Fruit fly (Drosophila melanogaster) whole organism, wandering third instar larva: ENCODE measurements around the gene Mst36Fb.

Experiments used
- Abd-B ChIP-seq: fragments of >200 bp; optimal IDR thresholded peaks from 2 replicates; lab custom pipeline; 2017; ENCODE audit warnings: missing biosample characterization, missing genetic modification characterization
- CG32264 ChIP-seq: fragments of 200-800 bp; sonication (Bioruptor generic); optimal IDR thresholded peaks from 2 replicates; lab custom pipeline; 2016; ENCODE audit warnings: missing biosample characterization, missing genetic modification characterization
- CG9705 ChIP-seq: fragments of 200-800 bp; sonication (Bioruptor generic); optimal IDR thresholded peaks from 2 replicates; lab custom pipeline; 2018; ENCODE audit warnings: missing biosample characterization, mild to moderate bottlenecking, missing genetic modification characterization
- CrebA ChIP-seq: fragments of 200-800 bp; sonication (Bioruptor generic); optimal IDR thresholded peaks from 2 replicates; lab custom pipeline; 2016; ENCODE audit warnings: missing biosample characterization, mild to moderate bottlenecking, missing genetic modification characterization, borderline replicate concordance
- Dfd ChIP-seq: fragments of >200 bp; optimal IDR thresholded peaks from 2 replicates; lab custom pipeline; 2017; ENCODE audit warnings: missing biosample characterization, missing genetic modification characterization
- Dif ChIP-seq: fragments of 200-275, 200-300 bp; sonication (Bioruptor generic); optimal IDR thresholded peaks from 2 replicates; lab custom pipeline; 2018; ENCODE audit warnings: missing biosample characterization, missing genetic modification characterization; ENCODE audit not compliant: partially characterized antibody
- GATAd ChIP-seq: sonication (Bioruptor generic); optimal IDR thresholded peaks from 2 replicates; lab custom pipeline; 2016; ENCODE audit warnings: missing biosample characterization, missing genetic modification characterization
- HLH106 ChIP-seq: fragments of 200-800 bp; optimal IDR thresholded peaks from 3 replicates; lab custom pipeline; 2019; ENCODE audit warnings: missing biosample characterization, mild to moderate bottlenecking, missing genetic modification characterization, moderate library complexity
- Hnf4 ChIP-seq: fragments of 200-800 bp; sonication (Bioruptor generic); optimal IDR thresholded peaks from 2 replicates; lab custom pipeline; 2016; ENCODE audit warnings: missing biosample characterization, mild to moderate bottlenecking, missing genetic modification characterization
- Hr78 ChIP-seq: fragments of >200 bp; optimal IDR thresholded peaks from 2 replicates; lab custom pipeline; 2017; ENCODE audit warnings: missing biosample characterization, missing genetic modification characterization
- Hr83 ChIP-seq: fragments of 200-300 bp; sonication (Bioruptor generic); optimal IDR thresholded peaks from 2 replicates; lab custom pipeline; 2016; ENCODE audit warnings: missing biosample characterization, mild to moderate bottlenecking, missing genetic modification characterization, moderate library complexity; ENCODE audit not compliant: poor library complexity, severe bottlenecking
- Jra ChIP-seq: sonication (Bioruptor generic); optimal IDR thresholded peaks from 2 replicates; lab custom pipeline; 2016; ENCODE audit warnings: missing biosample characterization, missing genetic modification characterization
- Mio ChIP-seq: sonication (Bioruptor generic); optimal IDR thresholded peaks from 2 replicates; lab custom pipeline; 2016; ENCODE audit warnings: missing biosample characterization, missing genetic modification characterization
- Myc ChIP-seq: fragments of >200 bp; optimal IDR thresholded peaks from 2 replicates; lab custom pipeline; 2017
- OdsH ChIP-seq: fragments of 200-800 bp; sonication (Bioruptor generic); optimal IDR thresholded peaks from 2 replicates; lab custom pipeline; 2016; ENCODE audit warnings: missing biosample characterization, mild to moderate bottlenecking, missing genetic modification characterization
- Rel ChIP-seq, 2 experiments: fragments of 200-800 bp; sonication (Bioruptor generic) in 1 of 2; optimal IDR thresholded peaks; 2 replicates in 1 of 2; 3 replicates in 1 of 2; lab custom pipeline; 2016 to 2019; ENCODE audit warnings: mild to moderate bottlenecking in 2 of 2, missing biosample characterization in 2 of 2, missing genetic modification characterization in 2 of 2, moderate library complexity in 1 of 2
- Sp1 ChIP-seq: fragments of 200-800 bp; sonication (Bioruptor generic); optimal IDR thresholded peaks from 3 replicates; lab custom pipeline; 2019; ENCODE audit warnings: missing biosample characterization, mild to moderate bottlenecking, missing genetic modification characterization, moderate library complexity
- Vsx2 ChIP-seq: fragments of 200-300, 225-300 bp; sonication (Bioruptor generic); optimal IDR thresholded peaks from 2 replicates; lab custom pipeline; 2018; ENCODE audit warnings: missing biosample characterization, missing genetic modification characterization; ENCODE audit not compliant: partially characterized antibody
- br ChIP-seq: fragments of 200-800 bp; sonication (Bioruptor generic); optimal IDR thresholded peaks from 2 replicates; lab custom pipeline; 2016; ENCODE audit warnings: missing biosample characterization, missing genetic modification characterization
- brk ChIP-seq: fragments of 200-800 bp; sonication (Bioruptor generic); optimal IDR thresholded peaks from 2 replicates; lab custom pipeline; 2016; ENCODE audit warnings: missing biosample characterization, mild to moderate bottlenecking, missing genetic modification characterization
- dl ChIP-seq, 2 experiments: fragments of 175-275, 200-275 bp in 1 of 2; fragments of 200-275 bp in 1 of 2; sonication (Bioruptor generic); optimal IDR thresholded peaks; lab custom pipeline; 2018; ENCODE audit warnings: mild to moderate bottlenecking in 2 of 2, missing biosample characterization in 2 of 2, missing genetic modification characterization in 2 of 2, moderate library complexity in 2 of 2; ENCODE audit not compliant: partially characterized antibody in 2 of 2, insufficient read depth in 1 of 2
- dsf ChIP-seq: sonication (Bioruptor generic); optimal IDR thresholded peaks from 2 replicates; lab custom pipeline; 2016; ENCODE audit warnings: missing biosample characterization, missing genetic modification characterization, borderline replicate concordance
- foxo ChIP-seq, 2 experiments: fragments of 200-800 bp; sonication (Bioruptor generic); optimal IDR thresholded peaks; 2 replicates in 1 of 2; 3 replicates in 1 of 2; lab custom pipeline; 2016 to 2017; ENCODE audit warnings: missing biosample characterization in 2 of 2, missing genetic modification characterization in 2 of 2
- fru ChIP-seq: fragments of 200-800 bp; sonication (Bioruptor generic); optimal IDR thresholded peaks from 3 replicates; lab custom pipeline; 2016; ENCODE audit warnings: missing biosample characterization, mild to moderate bottlenecking, missing genetic modification characterization
- h ChIP-seq: fragments of 200-800 bp; sonication (Bioruptor generic); optimal IDR thresholded peaks from 3 replicates; lab custom pipeline; 2016; ENCODE audit warnings: missing biosample characterization, mild to moderate bottlenecking, missing genetic modification characterization
- jim ChIP-seq: fragments of 175-275, 200-325 bp; sonication (Bioruptor generic); optimal IDR thresholded peaks from 2 replicates; lab custom pipeline; 2016; ENCODE audit warnings: missing biosample characterization, mild to moderate bottlenecking, missing genetic modification characterization
- lola ChIP-seq: fragments of >200 bp; optimal IDR thresholded peaks from 2 replicates; lab custom pipeline; 2017; ENCODE audit warnings: missing biosample characterization, missing genetic modification characterization
- psq ChIP-seq: fragments of 200-800 bp; sonication (Bioruptor generic); optimal IDR thresholded peaks from 3 replicates; lab custom pipeline; 2017; ENCODE audit warnings: missing biosample characterization, mild to moderate bottlenecking, missing genetic modification characterization, moderate library complexity
- rgr ChIP-seq: fragments of 200-800 bp; sonication (Bioruptor generic); optimal IDR thresholded peaks from 3 replicates; lab custom pipeline; 2016; ENCODE audit warnings: missing biosample characterization, mild to moderate bottlenecking, missing genetic modification characterization
- tai ChIP-seq: sonication (Bioruptor generic); optimal IDR thresholded peaks from 2 replicates; lab custom pipeline; 2016; ENCODE audit warnings: missing biosample characterization, missing genetic modification characterization
- usp ChIP-seq: fragments of >200 bp; optimal IDR thresholded peaks from 2 replicates; lab custom pipeline; 2017; ENCODE audit warnings: missing biosample characterization, missing genetic modification characterization
- woc ChIP-seq: sonication (Bioruptor generic); optimal IDR thresholded peaks from 2 replicates; lab custom pipeline; 2016; ENCODE audit warnings: missing biosample characterization, mild to moderate bottlenecking, missing genetic modification characterization

Mst36Fb gene

dm6 chr2L:18689376-18689775 lies 14.5 kb upstream of the Mst36Fb start, which contains the start of gene CG10336:
CG10336 (plus strand) TSS chr2L:18689528.
- TF ChIP-seq Rel (GFP tag; optimal IDR thresholded peaks at IDR 0.05; lab: Kevin White, UChicago) (no peak), Rel (tag; optimal IDR thresholded peaks at IDR 0.05; lab: Kevin White, UChicago) (peak; percentile 19), jim (GFP tag; lab: Kevin White, UChicago) (no peak), Hr78 (GFP tag; lab: Kevin White, UChicago) (no peak), Myc (lab: Kevin White, UChicago) (no peak), Vsx2 (no peak)
- TF ChIP-seq, all 38 proteins: peak for 1

dm6 chr2L:18688646-18689296 lies 13.9 kb upstream of the Mst36Fb start, which contains the start of gene msl-1:
msl-1 (minus strand) TSS chr2L:18688800.
- TF ChIP-seq Hr78 (GFP tag; lab: Kevin White, UChicago) = no peak
- TF ChIP-seq jim (GFP tag; lab: Kevin White, UChicago) = peak; percentile 56
- no peak for TF ChIP-seq CrebA (GFP tag; lab: Kevin White, UChicago)
- peak; percentile 3 for TF ChIP-seq Sp1 (GFP tag; lab: Kevin White, UChicago)
- peak; percentile 20 for TF ChIP-seq HLH106 (tag; lab: Kevin White, UChicago)
- peak; percentile 67 for TF ChIP-seq Myc (lab: Kevin White, UChicago)
- TF ChIP-seq Jra (GFP tag; lab: Kevin White, UChicago) = peak; percentile 10
- peak; percentile 20 for TF ChIP-seq CG9705 (GFP tag; lab: Kevin White, UChicago)
- no peak for TF ChIP-seq psq (GFP tag; lab: Kevin White, UChicago)
- peak in 1 of 2 experiments; percentile 56 for TF ChIP-seq foxo (GFP tag; optimal IDR thresholded peaks at IDR 0.05; lab: Kevin White, UChicago)
- TF ChIP-seq Hr83 = peak; percentile 85
- TF ChIP-seq woc = peak; percentile 92
- no peak for TF ChIP-seq Rel (GFP tag; optimal IDR thresholded peaks at IDR 0.05; lab: Kevin White, UChicago)
- peak; percentile 56 for TF ChIP-seq Rel (tag; optimal IDR thresholded peaks at IDR 0.05; lab: Kevin White, UChicago)

dm6 chr2L:18687827-18688226 lies 12.9 kb upstream of the Mst36Fb start:
- no peak for TF ChIP-seq rgr
- TF ChIP-seq fru = no peak
- no peak for TF ChIP-seq Jra (GFP tag; lab: Kevin White, UChicago)
- TF ChIP-seq Dif (GFP tag; lab: Kevin White, UChicago) = no peak
- TF ChIP-seq CG32264 (GFP tag; lab: Kevin White, UChicago) = no peak
- TF ChIP-seq HLH106 (tag; lab: Kevin White, UChicago) = no peak
- no peak for TF ChIP-seq Mio
- no peak for TF ChIP-seq tai

dm6 chr2L:18681903-18682302 lies 7.0 kb upstream of the Mst36Fb start, which contains the start of gene tos:
tos (minus strand) TSS chr2L:18682075.
- TF ChIP-seq Vsx2 = no peak
- TF ChIP-seq Myc (lab: Kevin White, UChicago) = peak; percentile 14
- no peak for TF ChIP-seq Rel (GFP tag; optimal IDR thresholded peaks at IDR 0.05; lab: Kevin White, UChicago)
- peak; percentile 7 for TF ChIP-seq Rel (tag; optimal IDR thresholded peaks at IDR 0.05; lab: Kevin White, UChicago)

dm6 chr2L:18677910-18678639 lies 3.2 kb upstream of the Mst36Fb start:
- peak; percentile 56 for TF ChIP-seq fru
- TF ChIP-seq tai = no peak
- TF ChIP-seq OdsH (GFP tag; lab: Kevin White, UChicago) = peak; percentile 62
- TF ChIP-seq usp (GFP tag; lab: Kevin White, UChicago) = no peak
- TF ChIP-seq CG9705 (GFP tag; lab: Kevin White, UChicago) = peak; percentile 44
- no peak for TF ChIP-seq CrebA (GFP tag; lab: Kevin White, UChicago)
- TF ChIP-seq Mio = no peak
- peak; percentile 70 for TF ChIP-seq Sp1 (GFP tag; lab: Kevin White, UChicago)
- peak; percentile 55 for TF ChIP-seq br
- peak; percentile 67 for TF ChIP-seq Hr83
- TF ChIP-seq dl (GFP tag; optimal IDR thresholded peaks at IDR 0.05; lab: Kevin White, UChicago; ENCODE audit: insufficient read depth in 1 of 2, partially characterized antibody in 2 of 2) = no peak
- TF ChIP-seq Jra (GFP tag; lab: Kevin White, UChicago) = peak; percentile 26
- no peak for TF ChIP-seq h (GFP tag; lab: Kevin White, UChicago)
- peak; percentile 23 for TF ChIP-seq Vsx2
- peak; percentile 68 for TF ChIP-seq rgr
- no peak for TF ChIP-seq Rel (GFP tag; optimal IDR thresholded peaks at IDR 0.05; lab: Kevin White, UChicago)
- TF ChIP-seq Rel (tag; optimal IDR thresholded peaks at IDR 0.05; lab: Kevin White, UChicago) = peak; percentile 51
- TF ChIP-seq CG32264 (GFP tag; lab: Kevin White, UChicago) = no peak
- TF ChIP-seq Abd-B (GFP tag; lab: Kevin White, UChicago) = no peak
- no peak for TF ChIP-seq Myc (lab: Kevin White, UChicago)
- peak; percentile 77 for TF ChIP-seq woc
- peak; percentile 61 for TF ChIP-seq psq (GFP tag; lab: Kevin White, UChicago)
- TF ChIP-seq HLH106 (tag; lab: Kevin White, UChicago) = peak; percentile 77
- TF ChIP-seq brk (GFP tag; lab: Kevin White, UChicago) = no peak
- no peak for TF ChIP-seq Hr78 (GFP tag; lab: Kevin White, UChicago)
- no peak for TF ChIP-seq Dif (GFP tag; lab: Kevin White, UChicago)
- peak in 1 of 2 experiments; percentile 54 for TF ChIP-seq foxo (GFP tag; optimal IDR thresholded peaks at IDR 0.05; lab: Kevin White, UChicago)
- TF ChIP-seq lola (GFP tag; lab: Kevin White, UChicago) = no peak
- TF ChIP-seq GATAd (GFP tag; lab: Kevin White, UChicago) = no peak
- peak; percentile 52 for TF ChIP-seq Hnf4 (GFP tag; lab: Kevin White, UChicago)
- no peak for TF ChIP-seq jim (GFP tag; lab: Kevin White, UChicago)
- no peak for TF ChIP-seq Dfd (GFP tag; lab: Kevin White, UChicago)
- no peak for TF ChIP-seq dsf
